Worm (Caenorhabditis elegans) whole organism, L3 larva: ENCODE measurements around the gene grl-26.
A peak's percentile ranks its signal among the peaks of the same experiment; 100 is the strongest.

Experiments
- R02D3.7 ChIP-seq: fragments of 150-350 bp; optimal IDR thresholded peaks from 2 replicates; lab custom pipeline; 2014; ENCODE audit warnings: missing biosample characterization, missing genetic modification characterization
- ZK546.5 ChIP-seq: sonication (generic microtip); optimal IDR thresholded peaks from 2 replicates; lab custom pipeline; 2017; ENCODE audit warnings: missing biosample characterization, missing genetic modification characterization
- ama-1 ChIP-seq: fragments of 150-350 bp; optimal IDR thresholded peaks from 2 replicates; lab custom pipeline; 2018
- ceh-28 ChIP-seq: fragments of 150-350 bp; optimal IDR thresholded peaks from 2 replicates; lab custom pipeline; 2014; ENCODE audit warnings: missing biosample characterization, missing genetic modification reagents, missing genetic modification characterization
- ceh-82 ChIP-seq: fragments of 150-350 bp; optimal IDR thresholded peaks from 2 replicates; lab custom pipeline; 2014; ENCODE audit warnings: missing biosample characterization, missing genetic modification characterization
- ceh-9 ChIP-seq: sonication (generic microtip); optimal IDR thresholded peaks from 2 replicates; lab custom pipeline; 2018; ENCODE audit warnings: missing biosample characterization, missing genetic modification characterization
- daf-12 ChIP-seq: fragments of 150-350 bp; optimal IDR thresholded peaks from 2 replicates; lab custom pipeline; 2014; ENCODE audit warnings: missing biosample characterization, missing genetic modification reagents, missing genetic modification characterization
- egl-27 ChIP-seq: sonication (generic microtip); optimal IDR thresholded peaks from 4 replicates; lab custom pipeline; 2017; ENCODE audit warnings: missing biosample characterization, missing genetic modification reagents, missing genetic modification characterization
- elt-1 ChIP-seq: fragments of 150-350 bp; optimal IDR thresholded peaks from 2 replicates; lab custom pipeline; 2014; ENCODE audit warnings: missing biosample characterization, missing genetic modification characterization
- elt-2 ChIP-seq: sonication (generic microtip); optimal IDR thresholded peaks from 2 replicates; lab custom pipeline; 2016; ENCODE audit warnings: missing genetic modification reagents, mild to moderate bottlenecking, missing genetic modification characterization, missing compliant biosample characterization
- elt-3 ChIP-seq, 3 experiments: fragments of 150-350 bp in 1 of 3; sonication (generic microtip) in 2 of 3; optimal IDR thresholded peaks; 2 replicates in 2 of 3; 4 replicates in 1 of 3; lab custom pipeline; 2014 to 2017; ENCODE audit warnings: missing biosample characterization in 3 of 3, missing genetic modification characterization in 3 of 3
- eor-1 ChIP-seq, 2 experiments: fragments of 150-350 bp; optimal IDR thresholded peaks; 2 replicates each; lab custom pipeline; 2014 to 2018; ENCODE audit warnings: missing biosample characterization in 2 of 2, missing genetic modification characterization in 2 of 2
- fkh-10 ChIP-seq: sonication (generic microtip); optimal IDR thresholded peaks from 2 replicates; lab custom pipeline; 2017; ENCODE audit warnings: missing biosample characterization, missing genetic modification reagents, missing genetic modification characterization
- fkh-2 ChIP-seq: fragments of 150-350 bp; optimal IDR thresholded peaks from 2 replicates; lab custom pipeline; 2014; ENCODE audit warnings: missing biosample characterization, missing genetic modification reagents, missing genetic modification characterization
- fos-1 ChIP-seq: fragments of 150-350 bp; optimal IDR thresholded peaks from 2 replicates; lab custom pipeline; 2014; ENCODE audit warnings: missing biosample characterization, missing genetic modification characterization
- hmg-11 ChIP-seq: sonication (generic microtip); optimal IDR thresholded peaks from 2 replicates; lab custom pipeline; 2016; ENCODE audit warnings: missing genetic modification characterization, missing compliant biosample characterization
- jun-1 ChIP-seq: fragments of 150-350 bp; optimal IDR thresholded peaks from 2 replicates; lab custom pipeline; 2014; ENCODE audit warnings: missing biosample characterization, missing genetic modification reagents, missing genetic modification characterization
- lin-39 ChIP-seq: fragments of 150-350 bp; optimal IDR thresholded peaks from 2 replicates; lab custom pipeline; 2018; ENCODE audit warnings: missing biosample characterization, missing genetic modification reagents, missing genetic modification characterization
- lsy-12 ChIP-seq: sonication (generic microtip); optimal IDR thresholded peaks from 2 replicates; lab custom pipeline; 2016; ENCODE audit warnings: mild to moderate bottlenecking, missing genetic modification characterization, missing compliant biosample characterization
- nfya-1 ChIP-seq: sonication (generic microtip); optimal IDR thresholded peaks from 2 replicates; lab custom pipeline; 2017; ENCODE audit warnings: missing genetic modification characterization, mild to moderate bottlenecking, missing compliant biosample characterization, antibody characterized with exemption, moderate library complexity; ENCODE audit not compliant: insufficient read depth
- nhr-11 ChIP-seq: fragments of 150-350 bp; optimal IDR thresholded peaks from 2 replicates; lab custom pipeline; 2014; ENCODE audit warnings: missing biosample characterization, missing genetic modification characterization
- nhr-12 ChIP-seq: fragments of 150-350 bp; optimal IDR thresholded peaks from 2 replicates; lab custom pipeline; 2014; ENCODE audit warnings: missing biosample characterization, missing genetic modification characterization
- nhr-23 ChIP-seq: fragments of 150-350 bp; optimal IDR thresholded peaks from 2 replicates; lab custom pipeline; 2014; ENCODE audit warnings: missing biosample characterization, missing genetic modification reagents, missing genetic modification characterization
- nhr-25 ChIP-seq: sonication (generic microtip); optimal IDR thresholded peaks from 2 replicates; lab custom pipeline; 2017; ENCODE audit warnings: missing biosample characterization, missing genetic modification characterization
- nhr-28 ChIP-seq: fragments of 150-350 bp; optimal IDR thresholded peaks from 2 replicates; lab custom pipeline; 2014; ENCODE audit warnings: missing biosample characterization, missing genetic modification characterization
- nhr-43 ChIP-seq: sonication (generic microtip); optimal IDR thresholded peaks from 2 replicates; lab custom pipeline; 2016; ENCODE audit warnings: mild to moderate bottlenecking, missing genetic modification characterization, missing compliant biosample characterization; ENCODE audit not compliant: poor library complexity, severe bottlenecking
- nhr-67 ChIP-seq: fragments of 150-350 bp; optimal IDR thresholded peaks from 2 replicates; lab custom pipeline; 2014; ENCODE audit warnings: missing biosample characterization, missing genetic modification characterization
- nhr-76 ChIP-seq: fragments of 150-350 bp; sonication (generic microtip); optimal IDR thresholded peaks from 5 replicates; lab custom pipeline; 2014; ENCODE audit warnings: missing biosample characterization, missing genetic modification characterization
- pha-4 ChIP-seq: fragments of 150-350 bp; optimal IDR thresholded peaks from 2 replicates; lab custom pipeline; 2014; ENCODE audit warnings: missing biosample characterization, missing genetic modification reagents, missing genetic modification characterization
- pqm-1 ChIP-seq: fragments of 150-350 bp; optimal IDR thresholded peaks from 2 replicates; lab custom pipeline; 2017; ENCODE audit warnings: missing biosample characterization, missing genetic modification characterization, inconsistent platforms
- skn-1 ChIP-seq: fragments of 150-350 bp; optimal IDR thresholded peaks from 2 replicates; lab custom pipeline; 2014; ENCODE audit warnings: missing biosample characterization, missing genetic modification characterization
- snpc-4 ChIP-seq: fragments of 150-350 bp; optimal IDR thresholded peaks from 2 replicates; lab custom pipeline; 2014; ENCODE audit warnings: missing biosample characterization, missing genetic modification characterization
- zag-1 ChIP-seq: fragments of 150-350 bp; optimal IDR thresholded peaks from 2 replicates; lab custom pipeline; 2014; ENCODE audit warnings: missing biosample characterization, missing genetic modification characterization
- ztf-4 ChIP-seq: fragments of 150-350 bp; optimal IDR thresholded peaks from 2 replicates; lab custom pipeline; 2014; ENCODE audit warnings: missing biosample characterization, missing genetic modification characterization

The grl-26 gene

DNA sequence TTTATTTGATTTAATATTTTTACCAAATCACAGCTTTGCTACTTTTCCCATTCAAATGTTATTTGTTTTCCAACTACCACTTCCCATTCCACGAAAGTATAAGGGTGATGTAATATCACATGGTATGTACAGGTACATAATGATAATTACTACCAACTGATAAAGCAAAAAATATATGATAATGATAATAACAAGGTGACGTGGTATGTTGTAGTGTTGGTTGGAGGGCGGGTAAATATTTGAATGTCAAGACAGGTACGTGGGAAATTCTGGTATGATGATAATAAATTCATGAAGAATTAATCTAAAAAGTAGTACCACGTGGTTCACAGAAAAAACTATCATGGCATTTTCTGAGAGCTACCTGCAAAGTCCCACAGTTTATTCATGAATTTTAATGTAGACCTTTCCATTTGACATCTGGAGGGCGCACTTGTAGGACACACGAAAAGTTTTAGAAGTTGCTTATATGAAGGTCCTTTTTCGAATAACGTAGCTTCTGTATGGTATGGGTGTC lies 30.7 kb downstream of the grl-26 start:
- TF ChIP-seq ama-1 (peak; percentile 44), elt-3 (tag; optimal IDR thresholded peaks at IDR 0.05; lab: Kevin White, UChicago) (no peak), lin-39 (no peak), ceh-9 (tag; lab: Kevin White, UChicago) (no peak), nhr-12 (no peak), ceh-82 (tag; lab: Kevin White, UChicago) (no peak), ceh-28 (tag; lab: Kevin White, UChicago) (peak; percentile 8), pqm-1 (tag; lab: Kevin White, UChicago) (peak; percentile 99), nhr-28 (no peak), elt-2 (tag; lab: Kevin White, UChicago) (peak; percentile 96), egl-27 (tag; lab: Kevin White, UChicago) (no peak), elt-1 (no peak), ztf-4 (tag; lab: Kevin White, UChicago) (no peak), jun-1 (tag; lab: Kevin White, UChicago) (peak; percentile 66), hmg-11 (tag; lab: Kevin White, UChicago) (no peak), pha-4 (tag; lab: Kevin White, UChicago) (peak; percentile 72), lsy-12 (tag; lab: Kevin White, UChicago) (peak; percentile 37)
- TF ChIP-seq, all 47 proteins: peak for 7

- TF ChIP-seq eor-1 (tag; optimal IDR thresholded peaks at IDR 0.05; lab: Kevin White, UChicago): no peak
- no peak for TF ChIP-seq daf-12
- no peak for TF ChIP-seq snpc-4 (tag; lab: Kevin White, UChicago)
- no peak for TF ChIP-seq fkh-10
- TF ChIP-seq ZK546.5 (tag; lab: Kevin White, UChicago): no peak
- TF ChIP-seq nhr-28: no peak
- no peak for TF ChIP-seq zag-1 (tag; lab: Kevin White, UChicago)
- no peak for TF ChIP-seq nhr-67 (tag; lab: Kevin White, UChicago)
- TF ChIP-seq ceh-82 (tag; lab: Kevin White, UChicago): no peak
- no peak for TF ChIP-seq nhr-11
- TF ChIP-seq lin-39: no peak
- no peak for TF ChIP-seq nhr-76 (tag; lab: Kevin White, UChicago)
- no peak for TF ChIP-seq nhr-23 (tag; lab: Kevin White, UChicago)
- TF ChIP-seq R02D3.7 (tag; lab: Kevin White, UChicago): no peak
Observed at ce11 chrIV:291356-291755, 31.3 kb downstream of the grl-26 start, which contains the start of gene T21D12.7. TSS of gene T21D12.7 (minus strand) at chrIV:291456.

- no peak for TF ChIP-seq nhr-23 (tag; lab: Kevin White, UChicago)
- no peak for TF ChIP-seq hmg-11 (tag; lab: Kevin White, UChicago)
- no peak for TF ChIP-seq nfya-1 (tag; lab: Kevin White, UChicago)
- TF ChIP-seq fos-1 (tag; lab: Kevin White, UChicago): no peak
- TF ChIP-seq skn-1: no peak
- TF ChIP-seq nhr-43: no peak
- no peak for TF ChIP-seq elt-2 (tag; lab: Kevin White, UChicago)
- TF ChIP-seq fkh-2 (tag; lab: Kevin White, UChicago): no peak
Observed at ce11 chrIV:290387-290786, 32.2 kb downstream of the grl-26 start.

DNA sequence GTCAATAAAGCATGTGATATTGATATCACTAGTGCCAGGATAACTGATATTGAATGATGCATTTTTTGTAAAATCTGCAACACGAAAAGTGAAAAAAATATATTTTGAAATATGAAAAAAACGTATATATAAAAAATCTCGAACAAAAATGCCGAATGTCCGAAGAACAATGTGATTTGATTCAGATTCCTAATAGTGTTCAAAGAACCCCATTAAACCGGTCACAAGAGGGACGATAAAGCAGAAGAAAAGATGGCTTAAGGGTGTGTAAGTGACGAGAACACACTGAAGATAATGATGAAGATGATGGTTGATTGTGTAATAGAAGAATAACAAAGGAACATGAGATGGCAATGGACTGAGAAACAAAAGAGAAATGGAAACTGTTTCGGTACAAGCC lies 34.6 kb downstream of the grl-26 start, which contains the start of gene T21D12.14:
Gene T21D12.14, minus strand, starts transcription at position 101 of the 400 bp plus-strand sequence.
- no peak for TF ChIP-seq hmg-11 (tag; lab: Kevin White, UChicago)
- peak; percentile 1 for TF ChIP-seq nhr-25
- no peak for TF ChIP-seq lsy-12 (tag; lab: Kevin White, UChicago)
- no peak for TF ChIP-seq pha-4 (tag; lab: Kevin White, UChicago)
- TF ChIP-seq, all 47 proteins: peak for 1

DNA sequence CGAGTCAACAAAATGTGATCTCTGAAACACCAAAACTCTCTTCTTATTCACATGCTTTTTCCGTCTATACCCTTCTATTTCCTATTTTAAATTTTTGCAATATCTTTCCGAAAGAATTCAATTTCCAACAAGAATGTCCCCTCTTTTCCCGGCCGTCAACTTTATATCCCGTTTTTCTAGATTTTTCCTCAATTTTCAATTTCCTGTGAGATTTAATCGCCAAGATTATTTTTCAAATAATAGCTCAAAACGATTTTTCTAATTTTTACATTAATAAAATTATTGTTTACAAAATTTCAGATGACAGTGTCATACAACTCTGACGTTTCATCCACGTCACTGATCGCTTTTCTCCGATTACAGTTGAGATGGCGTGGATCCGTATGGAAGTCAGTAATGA lies 39.3 kb downstream of the grl-26 start, which contains the start of gene best-19:
Gene best-19, plus strand, starts transcription at position 301 of the 400 bp plus-strand sequence.
- peak; percentile 41 for TF ChIP-seq fkh-10
- TF ChIP-seq hmg-11 (tag; lab: Kevin White, UChicago): no peak
